Worm (Caenorhabditis elegans) whole organism, mixed stage, embryonic: ENCODE results near the gene gar-1.

Source experiments
- blmp-1 ChIP-seq: fragments of 150-350 bp; optimal IDR thresholded peaks from 2 replicates; lab custom pipeline; 2014; ENCODE audit warnings: missing biosample characterization, missing genetic modification characterization
- ceh-39 ChIP-seq: fragments of 150-350 bp; optimal IDR thresholded peaks from 2 replicates; lab custom pipeline; 2014; ENCODE audit warnings: missing biosample characterization, missing genetic modification characterization
- ces-1 ChIP-seq: fragments of 150-350 bp; optimal IDR thresholded peaks from 2 replicates; lab custom pipeline; 2014; ENCODE audit warnings: missing biosample characterization, missing genetic modification reagents, missing genetic modification characterization
- cnd-1 ChIP-seq: fragments of 200-800 bp; sonication (Bioruptor generic); optimal IDR thresholded peaks from 2 replicates; lab custom pipeline; 2018; ENCODE audit warnings: mild to moderate bottlenecking, missing genetic modification characterization, missing compliant biosample characterization
- drap-1 ChIP-seq: fragments of 200-800 bp; sonication (Bioruptor generic); optimal IDR thresholded peaks from 3 replicates; lab custom pipeline; 2018; ENCODE audit warnings: mild to moderate bottlenecking, missing genetic modification characterization, missing compliant biosample characterization
- elt-1 ChIP-seq: sonication (generic microtip); optimal IDR thresholded peaks from 2 replicates; lab custom pipeline; 2017; ENCODE audit warnings: missing genetic modification characterization, mild to moderate bottlenecking, missing compliant biosample characterization, antibody characterized with exemption, moderate library complexity, borderline replicate concordance; ENCODE audit not compliant: insufficient read depth
- elt-3 ChIP-seq: fragments of 150-350 bp; optimal IDR thresholded peaks from 2 replicates; lab custom pipeline; 2014; ENCODE audit warnings: missing biosample characterization, missing genetic modification characterization
- flh-1 ChIP-seq: fragments of 200-800 bp; sonication (Bioruptor generic); optimal IDR thresholded peaks from 2 replicates; lab custom pipeline; 2018; ENCODE audit warnings: mild to moderate bottlenecking, missing genetic modification characterization, moderate library complexity, missing compliant biosample characterization
- ham-2 ChIP-seq: fragments of 200-800 bp; sonication (Bioruptor generic); optimal IDR thresholded peaks from 2 replicates; lab custom pipeline; 2018; ENCODE audit warnings: mild to moderate bottlenecking, missing genetic modification characterization, missing compliant biosample characterization
- hlh-1 ChIP-seq: fragments of 150-350 bp; optimal IDR thresholded peaks from 2 replicates; lab custom pipeline; 2014; ENCODE audit warnings: missing biosample characterization, missing genetic modification reagents, missing genetic modification characterization
- lin-13 ChIP-seq: fragments of 150-350 bp; optimal IDR thresholded peaks from 2 replicates; lab custom pipeline; 2014; ENCODE audit warnings: missing biosample characterization, missing genetic modification characterization
- lsy-2 ChIP-seq: fragments of 150-350 bp; optimal IDR thresholded peaks from 2 replicates; lab custom pipeline; 2014; ENCODE audit warnings: missing biosample characterization, missing genetic modification characterization
- mab-5 ChIP-seq: fragments of 150-350 bp; optimal IDR thresholded peaks from 2 replicates; lab custom pipeline; 2014; ENCODE audit warnings: missing biosample characterization, missing genetic modification characterization
- mep-1 ChIP-seq: fragments of 150-350 bp; optimal IDR thresholded peaks from 2 replicates; lab custom pipeline; 2017; ENCODE audit warnings: missing biosample characterization, missing genetic modification reagents, missing genetic modification characterization, inconsistent platforms
- mls-2 ChIP-seq: sonication (generic microtip); optimal IDR thresholded peaks from 2 replicates; lab custom pipeline; 2016; ENCODE audit warnings: mild to moderate bottlenecking, missing genetic modification characterization, moderate library complexity, missing compliant biosample characterization
- nhr-12 ChIP-seq: fragments of 150-350 bp; optimal IDR thresholded peaks from 2 replicates; lab custom pipeline; 2014; ENCODE audit warnings: missing biosample characterization, missing genetic modification characterization
- nhr-2 ChIP-seq: fragments of 150-350 bp; optimal IDR thresholded peaks from 2 replicates; lab custom pipeline; 2014; ENCODE audit warnings: missing biosample characterization, missing genetic modification characterization
- nhr-237 ChIP-seq: fragments of 150-350 bp; optimal IDR thresholded peaks from 2 replicates; lab custom pipeline; 2014; ENCODE audit warnings: missing biosample characterization, missing genetic modification characterization
- nhr-28 ChIP-seq: fragments of 150-350 bp; optimal IDR thresholded peaks from 2 replicates; lab custom pipeline; 2014; ENCODE audit warnings: missing biosample characterization, missing genetic modification characterization
- pha-4 ChIP-seq: fragments of 150-350 bp; optimal IDR thresholded peaks from 2 replicates; lab custom pipeline; 2018; ENCODE audit warnings: missing biosample characterization, missing genetic modification reagents, missing genetic modification characterization
- snpc-4 ChIP-seq: fragments of 150-350 bp; optimal IDR thresholded peaks from 2 replicates; lab custom pipeline; 2014; ENCODE audit warnings: missing biosample characterization, missing genetic modification characterization
- sptf-1 ChIP-seq: sonication (generic microtip); optimal IDR thresholded peaks from 2 replicates; lab custom pipeline; 2017; ENCODE audit warnings: mild to moderate bottlenecking, missing genetic modification characterization, moderate library complexity, missing compliant biosample characterization
- tbx-8 ChIP-seq: fragments of 200-800 bp; sonication (Bioruptor generic); optimal IDR thresholded peaks from 2 replicates; lab custom pipeline; 2018; ENCODE audit warnings: mild to moderate bottlenecking, missing genetic modification characterization, moderate library complexity, missing compliant biosample characterization
- unc-120 ChIP-seq: sonication (generic microtip); optimal IDR thresholded peaks from 2 replicates; lab custom pipeline; 2017; ENCODE audit warnings: missing genetic modification characterization, missing compliant biosample characterization; ENCODE audit not compliant: poor library complexity, severe bottlenecking
- unc-39 ChIP-seq: fragments of 150-350 bp; optimal IDR thresholded peaks from 2 replicates; lab custom pipeline; 2014; ENCODE audit warnings: missing biosample characterization, missing genetic modification characterization
- unc-62 ChIP-seq: fragments of 150-350 bp; optimal IDR thresholded peaks from 2 replicates; lab custom pipeline; 2014; ENCODE audit warnings: missing biosample characterization, missing genetic modification reagents, missing genetic modification characterization
- zip-8 ChIP-seq: fragments of 150-350 bp; optimal IDR thresholded peaks from 2 replicates; lab custom pipeline; 2014; ENCODE audit warnings: missing biosample characterization, missing genetic modification characterization

gar-1 gene

DNA sequence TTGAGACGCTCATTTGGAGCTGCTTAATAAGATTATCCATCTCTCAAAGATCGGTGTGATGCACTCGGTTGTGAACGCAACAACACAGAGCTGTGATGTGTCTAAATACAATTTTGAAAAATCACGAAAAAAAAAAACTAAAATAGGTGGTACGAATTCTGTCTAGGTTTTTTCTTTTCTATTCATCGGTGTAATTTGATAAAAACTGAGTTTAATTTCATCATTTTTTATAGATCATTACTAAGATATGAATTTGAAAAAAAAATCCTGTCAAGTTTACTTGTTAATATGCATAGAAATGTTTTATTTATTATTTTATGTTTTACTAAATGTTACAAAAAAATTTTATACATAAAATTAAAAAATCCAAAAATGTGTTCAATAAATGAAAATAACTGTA, 45.4 kb upstream of the gar-1 start, which contains the start of gene ceh-60:
TSS of gene ceh-60 (minus strand) at position 101 of the 400 bp plus-strand sequence.
- no peak for TF ChIP-seq tbx-8 (GFP tag; lab: Kevin White, UChicago)
- no peak for TF ChIP-seq drap-1 (GFP tag; lab: Kevin White, UChicago)
- no peak for TF ChIP-seq elt-1 (tag; lab: Kevin White, UChicago)
- TF ChIP-seq ceh-39 (tag; lab: Kevin White, UChicago), result no peak
- no peak for TF ChIP-seq flh-1 (GFP tag; lab: Kevin White, UChicago)
- no peak for TF ChIP-seq nhr-12 (tag; lab: Kevin White, UChicago)
- TF ChIP-seq ham-2 (GFP tag; lab: Kevin White, UChicago), result no peak
- no peak for TF ChIP-seq nhr-28 (tag; lab: Kevin White, UChicago)
- no peak for TF ChIP-seq elt-3 (tag; lab: Kevin White, UChicago)
- TF ChIP-seq mep-1 (tag; lab: Kevin White, UChicago), result no peak
- no peak for TF ChIP-seq lsy-2 (tag; lab: Kevin White, UChicago)
- TF ChIP-seq mls-2, result no peak
- TF ChIP-seq lin-13, result no peak
- TF ChIP-seq mab-5 (tag; lab: Kevin White, UChicago), result no peak
- TF ChIP-seq unc-120 (tag; lab: Kevin White, UChicago), result no peak
- no peak for TF ChIP-seq unc-39 (tag; lab: Kevin White, UChicago)
- no peak for TF ChIP-seq unc-62 (GFP tag; lab: Kevin White, UChicago)
- no peak for TF ChIP-seq zip-8 (tag; lab: Kevin White, UChicago)
- TF ChIP-seq, all 35 proteins: peak for 0

- no peak for TF ChIP-seq mab-5 (tag; lab: Kevin White, UChicago)
- no peak for TF ChIP-seq mep-1 (tag; lab: Kevin White, UChicago)
- no peak for TF ChIP-seq elt-1 (tag; lab: Kevin White, UChicago)
These were observed 38.0 kb upstream of the gar-1 start for ce11 chrX:6522634-6523070.

- TF ChIP-seq hlh-1 (tag; lab: Kevin White, UChicago) (no peak), lin-13 (no peak), unc-120 (tag; lab: Kevin White, UChicago) (no peak), elt-3 (tag; lab: Kevin White, UChicago) (no peak), zip-8 (tag; lab: Kevin White, UChicago) (no peak), pha-4 (tag; lab: Kevin White, UChicago) (no peak)
These were observed 36.0 kb upstream of the gar-1 start for ce11 chrX:6520644-6521043.

DNA sequence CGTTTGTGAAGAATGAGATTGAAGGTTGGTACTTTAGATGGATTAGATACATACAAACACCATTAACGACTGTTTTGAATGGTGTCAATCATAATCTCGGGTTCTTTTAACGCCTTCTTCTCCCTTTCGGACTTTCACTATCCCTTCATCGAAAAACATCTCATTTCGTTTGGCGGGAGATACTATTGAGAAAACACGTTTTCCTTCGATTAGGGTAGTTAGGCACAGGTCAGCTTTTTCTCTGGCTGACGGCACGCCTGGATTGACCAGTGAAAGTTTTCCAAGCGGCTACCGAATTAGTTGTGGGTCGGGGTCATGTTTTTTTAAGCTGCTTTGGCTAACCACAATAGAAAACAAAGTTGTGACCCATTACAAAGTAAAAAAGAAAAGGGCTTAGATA, 35.3 kb upstream of the gar-1 start:
- TF ChIP-seq blmp-1 (tag; lab: Kevin White, UChicago), result peak; percentile 30
- TF ChIP-seq ces-1 (GFP tag; lab: Kevin White, UChicago), result no peak
- TF ChIP-seq, all 35 proteins: peak for 1

- TF ChIP-seq elt-1 (tag; lab: Kevin White, UChicago) (no peak), mls-2 (no peak), zip-8 (tag; lab: Kevin White, UChicago) (no peak), nhr-2 (tag; lab: Kevin White, UChicago) (no peak), sptf-1 (tag; lab: Kevin White, UChicago) (no peak)
These were observed 34.8 kb upstream of the gar-1 start for ce11 chrX:6519473-6519872.

DNA sequence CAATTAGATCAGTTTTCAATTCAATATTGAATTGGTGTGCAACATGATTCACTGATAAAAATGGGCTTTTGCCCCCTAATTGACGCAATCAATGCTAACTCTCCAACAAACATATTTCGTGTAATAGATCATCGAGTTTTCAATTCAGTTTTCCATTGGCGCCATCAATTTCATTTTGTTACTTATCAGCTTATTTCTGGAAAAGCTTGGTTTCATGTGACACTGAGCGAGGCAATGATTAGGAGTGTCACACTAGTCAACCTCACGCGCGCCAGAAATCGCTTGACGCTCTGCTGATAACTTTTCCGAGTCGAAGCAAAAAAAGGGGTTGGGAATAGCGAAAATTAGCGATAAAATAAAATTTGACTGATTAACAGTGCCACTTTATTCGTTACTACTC, 33.9 kb upstream of the gar-1 start, which contains the start of gene ets-4:
TSS of gene ets-4 (plus strand) at position 347 of the 400 bp plus-strand sequence.
- no peak for TF ChIP-seq zip-8 (tag; lab: Kevin White, UChicago)

ce11 chrX:6517025-6517770, 32.5 kb upstream of the gar-1 start:
- TF ChIP-seq lin-13 (no peak), snpc-4 (no peak), unc-120 (tag; lab: Kevin White, UChicago) (no peak), lsy-2 (tag; lab: Kevin White, UChicago) (no peak), nhr-237 (tag; lab: Kevin White, UChicago) (no peak), sptf-1 (tag; lab: Kevin White, UChicago) (no peak), pha-4 (tag; lab: Kevin White, UChicago) (no peak), zip-8 (tag; lab: Kevin White, UChicago) (no peak), cnd-1 (tag; lab: Kevin White, UChicago) (no peak), unc-62 (GFP tag; lab: Kevin White, UChicago) (no peak), drap-1 (GFP tag; lab: Kevin White, UChicago) (no peak)
